Worm (Caenorhabditis elegans) whole organism, midembryonic: ENCODE measurements around the gene urm-1.

Experiments used
- T22C8.4 ChIP-seq: fragments of 200-800 bp; sonication (Bioruptor generic); IDR thresholded peaks from 2 replicates; pipeline ENCODE4 v1.3.6; 2022; ENCODE audit warnings: missing genetic modification characterization, missing compliant biosample characterization
- cog-1 ChIP-seq: sonication (generic microtip); optimal IDR thresholded peaks from 2 replicates; lab custom pipeline; 2016; ENCODE audit warnings: missing genetic modification characterization, missing compliant biosample characterization
- flt-1 ChIP-seq: fragments of 200-800 bp; sonication (Bioruptor generic); IDR thresholded peaks from 2 replicates; pipeline ENCODE4 v1.3.6; 2022; ENCODE audit warnings: missing genetic modification characterization, missing compliant biosample characterization
- klf-2 ChIP-seq: fragments of 200-800 bp; sonication (Bioruptor generic); conservative IDR thresholded peaks from 2 replicates; pipeline ENCODE4 v1.3.6; 2022; ENCODE audit warnings: missing genetic modification reagents, missing genetic modification characterization, missing compliant biosample characterization
- med-1 ChIP-seq: sonication (generic microtip); optimal IDR thresholded peaks from 2 replicates; lab custom pipeline; 2017; ENCODE audit warnings: missing genetic modification characterization, mild to moderate bottlenecking, missing compliant biosample characterization, antibody characterized with exemption, missing genetic modification reagents; ENCODE audit not compliant: insufficient read depth
- ref-1 ChIP-seq: fragments of 200-800 bp; sonication (Bioruptor generic); conservative IDR thresholded peaks from 2 replicates; pipeline ENCODE4 v1.3.6; 2022; ENCODE audit warnings: missing genetic modification reagents, missing genetic modification characterization, missing compliant biosample characterization
- tab-1 ChIP-seq: fragments of 200-800 bp; sonication (Bioruptor generic); IDR thresholded peaks from 2 replicates; pipeline ENCODE4 v1.3.6; 2022; ENCODE audit warnings: missing genetic modification characterization, missing compliant biosample characterization
- ztf-23 ChIP-seq: fragments of 200-800 bp; sonication (Bioruptor generic); IDR thresholded peaks from 2 replicates; pipeline ENCODE4 v1.3.6; 2022; ENCODE audit warnings: missing genetic modification reagents, missing genetic modification characterization, missing compliant biosample characterization
- ztf-29 ChIP-seq: fragments of 200-800 bp; sonication (Bioruptor generic); IDR thresholded peaks from 2 replicates; pipeline ENCODE4 v1.3.6; 2022; ENCODE audit warnings: missing genetic modification reagents, missing genetic modification characterization, missing compliant biosample characterization

The urm-1 gene

DNA sequence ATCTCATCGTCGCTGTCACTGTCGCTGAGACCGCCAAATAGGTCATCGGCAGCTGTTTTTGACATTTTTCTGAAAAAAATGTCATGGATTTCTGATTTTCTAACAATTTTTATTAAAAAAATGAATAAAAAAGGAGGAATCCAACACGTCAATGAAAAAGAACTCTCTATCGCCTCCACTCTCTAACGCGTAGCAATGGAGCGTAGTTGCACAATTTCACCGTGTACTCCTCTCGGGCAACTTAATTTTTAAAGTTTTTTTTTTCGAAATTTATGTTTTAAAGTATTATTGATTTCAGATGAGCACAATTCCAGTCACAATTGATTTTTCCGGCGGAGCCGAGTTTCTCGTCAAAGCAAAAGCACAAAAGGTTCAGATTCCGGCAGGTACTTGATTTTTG lies at the start of gene urm-1, which contains the start of gene taf-11.3:
Gene urm-1, plus strand, starts transcription at position 299 of the 400 bp plus-strand sequence.
Gene taf-11.3, minus strand, starts transcription at position 69 of the 400 bp plus-strand sequence.
- TF ChIP-seq flt-1 (GFP tag; lab: Robert Waterston, UW) (no peak), ztf-29 (GFP tag; lab: Robert Waterston, UW) (no peak), ref-1 (no peak), tab-1 (no peak), T22C8.4 (GFP tag; lab: Robert Waterston, UW) (no peak), cog-1 (tag; lab: Kevin White, UChicago) (no peak), klf-2 (GFP tag; lab: Robert Waterston, UW) (no peak), med-1 (no peak), ztf-23 (GFP tag; lab: Robert Waterston, UW) (no peak)

DNA sequence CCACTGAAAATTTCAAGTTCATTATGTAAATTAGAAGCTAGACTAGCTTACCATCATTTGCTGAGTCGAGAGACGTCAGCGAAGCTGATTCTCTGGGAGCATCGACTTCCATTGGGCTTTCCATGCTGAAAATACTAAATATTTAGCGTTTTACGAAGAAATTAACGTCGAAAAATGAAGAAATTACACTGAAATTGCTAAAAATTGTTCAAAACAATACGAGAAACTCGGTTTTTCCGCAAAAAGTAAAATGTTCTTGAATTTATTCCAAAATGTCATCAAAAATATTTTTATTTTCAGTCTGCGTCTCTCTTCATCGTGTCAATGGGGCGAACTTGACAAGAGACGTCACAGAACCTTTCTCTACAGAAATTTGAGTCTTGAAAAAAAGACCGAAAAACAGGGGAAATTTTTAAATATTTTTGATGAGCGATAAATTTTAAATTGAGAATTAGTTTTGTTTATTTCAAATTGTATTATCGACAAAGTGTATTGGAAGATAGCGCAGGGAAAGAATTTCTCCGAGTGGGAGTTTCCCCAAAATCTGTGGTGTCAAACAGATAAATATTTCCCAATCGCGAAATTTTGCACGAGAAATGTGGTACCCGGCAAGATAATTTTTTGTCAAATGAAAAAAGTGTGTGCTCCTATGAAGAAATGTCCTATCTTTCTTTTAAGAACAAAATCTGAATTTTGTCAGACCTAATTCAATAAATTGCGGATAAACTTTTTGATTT lies 44.7 kb upstream of the urm-1 start, which contains the start of gene ecps-1:
Gene ecps-1, minus strand, starts transcription at position 125 of the 737 bp plus-strand sequence.
- no peak for TF ChIP-seq ref-1
- 0 out of 2 replicates have a peak, but pooled peaks have one; percentile 39 for TF ChIP-seq ztf-29 (GFP tag; lab: Robert Waterston, UW)
- no peak for TF ChIP-seq med-1
- TF ChIP-seq tab-1 = no peak
- TF ChIP-seq ztf-23 (GFP tag; lab: Robert Waterston, UW) = peak; percentile 90
- TF ChIP-seq flt-1 (GFP tag; lab: Robert Waterston, UW) = peak; percentile 77
- TF ChIP-seq T22C8.4 (GFP tag; lab: Robert Waterston, UW) = 0 out of 2 replicates have a peak, but pooled peaks have one; percentile 6
- peak; percentile 59 for TF ChIP-seq cog-1 (tag; lab: Kevin White, UChicago)
- peak; percentile 79 for TF ChIP-seq klf-2 (GFP tag; lab: Robert Waterston, UW)

ce11 chrIII:10461164-10461546 lies 44.1 kb upstream of the urm-1 start, which contains the start of gene atx-2:
TSS of gene atx-2 (plus strand) at chrIII:10461389.
- peak; percentile 99 for TF ChIP-seq flt-1 (GFP tag; lab: Robert Waterston, UW)
- peak; percentile 95 for TF ChIP-seq cog-1 (tag; lab: Kevin White, UChicago)
- TF ChIP-seq ref-1 = peak; percentile 91
- peak; percentile 99 for TF ChIP-seq klf-2 (GFP tag; lab: Robert Waterston, UW)
- peak; percentile 98 for TF ChIP-seq ztf-29 (GFP tag; lab: Robert Waterston, UW)
- peak; percentile 99 for TF ChIP-seq med-1
- peak; percentile 98 for TF ChIP-seq T22C8.4 (GFP tag; lab: Robert Waterston, UW)
- peak; percentile 98 for TF ChIP-seq ztf-23 (GFP tag; lab: Robert Waterston, UW)
- TF ChIP-seq tab-1 = peak; percentile 98

ce11 chrIII:10462935-10463548 lies 42.2 kb upstream of the urm-1 start:
- TF ChIP-seq ref-1 = no peak
- TF ChIP-seq klf-2 (GFP tag; lab: Robert Waterston, UW) = no peak
- TF ChIP-seq tab-1 = no peak
- TF ChIP-seq ztf-23 (GFP tag; lab: Robert Waterston, UW) = no peak
- no peak for TF ChIP-seq T22C8.4 (GFP tag; lab: Robert Waterston, UW)
- TF ChIP-seq cog-1 (tag; lab: Kevin White, UChicago) = no peak
- TF ChIP-seq med-1 = no peak
- no peak for TF ChIP-seq ztf-29 (GFP tag; lab: Robert Waterston, UW)
- no peak for TF ChIP-seq flt-1 (GFP tag; lab: Robert Waterston, UW)

DNA sequence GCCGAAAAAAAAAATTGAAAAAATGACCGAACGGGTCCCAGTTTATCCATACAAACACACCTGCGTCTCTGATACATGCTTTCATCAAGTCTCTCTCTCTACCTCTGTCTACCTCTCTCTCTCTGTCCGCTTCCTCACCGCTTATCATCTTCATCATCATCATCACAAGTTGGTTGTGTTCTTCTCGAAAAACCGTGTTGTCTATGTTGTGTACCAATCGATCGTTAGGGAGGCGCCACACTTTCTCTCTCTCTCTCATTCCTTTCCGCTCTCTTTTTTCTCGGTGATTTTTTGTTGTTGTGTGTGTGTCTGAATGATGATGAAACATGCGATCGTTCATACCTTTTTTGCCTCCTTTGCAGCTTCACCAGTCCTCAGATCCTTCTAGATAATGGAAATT lies 41.6 kb upstream of the urm-1 start:
- no peak for TF ChIP-seq cog-1 (tag; lab: Kevin White, UChicago)
- no peak for TF ChIP-seq med-1
- no peak for TF ChIP-seq T22C8.4 (GFP tag; lab: Robert Waterston, UW)
- no peak for TF ChIP-seq klf-2 (GFP tag; lab: Robert Waterston, UW)
- TF ChIP-seq flt-1 (GFP tag; lab: Robert Waterston, UW) = no peak
- no peak for TF ChIP-seq ztf-23 (GFP tag; lab: Robert Waterston, UW)
- no peak for TF ChIP-seq ref-1
- TF ChIP-seq tab-1 = no peak
- TF ChIP-seq ztf-29 (GFP tag; lab: Robert Waterston, UW) = no peak

ce11 chrIII:10464455-10464854 lies 40.8 kb upstream of the urm-1 start:
- TF ChIP-seq med-1 (no peak), tab-1 (no peak), klf-2 (GFP tag; lab: Robert Waterston, UW) (no peak), ztf-23 (GFP tag; lab: Robert Waterston, UW) (no peak), flt-1 (GFP tag; lab: Robert Waterston, UW) (no peak), cog-1 (tag; lab: Kevin White, UChicago) (no peak), T22C8.4 (GFP tag; lab: Robert Waterston, UW) (no peak), ztf-29 (GFP tag; lab: Robert Waterston, UW) (no peak), ref-1 (no peak)

DNA sequence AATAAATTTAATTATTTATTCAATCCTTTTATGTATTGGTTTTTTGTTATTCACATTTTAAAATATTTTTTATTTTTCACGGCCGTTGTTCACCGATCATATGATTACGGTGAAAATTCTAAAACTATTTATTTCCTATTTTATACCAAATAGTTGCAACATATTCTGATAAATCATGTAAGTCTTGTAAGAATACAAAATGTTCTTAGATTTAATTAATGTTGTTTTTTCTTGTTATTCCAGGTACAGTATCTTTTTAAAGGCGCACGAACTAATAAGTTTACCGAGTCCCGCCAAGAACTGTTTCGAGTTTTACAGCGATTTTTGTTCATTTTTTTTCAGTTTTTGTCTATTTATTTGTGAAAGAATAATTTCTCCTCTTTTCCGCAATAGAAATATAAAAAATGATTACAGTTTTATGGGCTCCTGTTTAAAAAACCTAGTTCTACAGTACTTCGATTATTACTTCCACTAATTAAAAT lies 35.7 kb upstream of the urm-1 start, which contains the start of gene D2045.5:
Gene D2045.5, minus strand, starts transcription at position 51 of the 482 bp plus-strand sequence.
- TF ChIP-seq ztf-29 (GFP tag; lab: Robert Waterston, UW) = no peak
- no peak for TF ChIP-seq flt-1 (GFP tag; lab: Robert Waterston, UW)
- TF ChIP-seq T22C8.4 (GFP tag; lab: Robert Waterston, UW) = no peak
- no peak for TF ChIP-seq klf-2 (GFP tag; lab: Robert Waterston, UW)
- TF ChIP-seq cog-1 (tag; lab: Kevin White, UChicago) = no peak
- no peak for TF ChIP-seq ztf-23 (GFP tag; lab: Robert Waterston, UW)
- no peak for TF ChIP-seq tab-1
- TF ChIP-seq ref-1 = no peak
- no peak for TF ChIP-seq med-1

- TF ChIP-seq klf-2 (GFP tag; lab: Robert Waterston, UW) (no peak), T22C8.4 (GFP tag; lab: Robert Waterston, UW) (no peak), ztf-23 (GFP tag; lab: Robert Waterston, UW) (no peak), ref-1 (no peak), flt-1 (GFP tag; lab: Robert Waterston, UW) (no peak), ztf-29 (GFP tag; lab: Robert Waterston, UW) (no peak), tab-1 (no peak), med-1 (no peak), cog-1 (tag; lab: Kevin White, UChicago) (no peak)
Measured at ce11 chrIII:10470927-10471326, 34.4 kb upstream of the urm-1 start, which contains the start of gene cul-1. TSS of gene cul-1 (plus strand) at chrIII:10471237.
